Worm (Caenorhabditis elegans) whole organism, L4 larva: ENCODE measurements around the gene clec-151.

Experiments used
- F37D6.2 ChIP-seq: sonication (generic microtip); optimal IDR thresholded peaks from 2 replicates; lab custom pipeline; 2016; ENCODE audit warnings: mild to moderate bottlenecking, missing genetic modification characterization, missing compliant biosample characterization
- T20F7.1 ChIP-seq: fragments of 200-800 bp; sonication (Bioruptor generic); optimal IDR thresholded peaks from 2 replicates; lab custom pipeline; 2018; ENCODE audit warnings: mild to moderate bottlenecking, missing genetic modification characterization, missing compliant biosample characterization
- T26A8.4 ChIP-seq: fragments of 200-800 bp; sonication (Bioruptor generic); IDR thresholded peaks from 2 replicates; pipeline ENCODE4 v1.3.6; 2022; ENCODE audit warnings: missing genetic modification characterization, missing compliant biosample characterization
- Y48G9A.11 ChIP-seq: fragments of 200-800 bp; sonication (Bioruptor generic); IDR thresholded peaks from 2 replicates; pipeline ENCODE4 v1.3.6; 2022; ENCODE audit warnings: missing genetic modification reagents, missing genetic modification characterization, missing compliant biosample characterization
- ZK546.5 ChIP-seq, 2 experiments: sonication (generic microtip); optimal IDR thresholded peaks; 2 replicates each; lab custom pipeline; 2017; ENCODE audit warnings: missing biosample characterization in 2 of 2, missing genetic modification characterization in 2 of 2
- aha-1 ChIP-seq: fragments of 150-350 bp; peaks from one replicate; lab custom pipeline; 2014; ENCODE audit warnings: missing biosample characterization, missing genetic modification characterization
- arid-1 ChIP-seq: fragments of 200-800 bp; sonication (Bioruptor generic); conservative IDR thresholded peaks from 2 replicates; pipeline ENCODE4 v1.3.6; 2022; ENCODE audit warnings: missing genetic modification reagents, missing genetic modification characterization, missing compliant biosample characterization
- attf-4 ChIP-seq: sonication (generic microtip); optimal IDR thresholded peaks from 3 replicates; lab custom pipeline; 2017; ENCODE audit warnings: missing biosample characterization, missing genetic modification characterization
- ceh-20 ChIP-seq: fragments of 200-800 bp; sonication (Bioruptor generic); IDR thresholded peaks from 2 replicates; pipeline ENCODE4 v1.3.6; 2022; ENCODE audit warnings: missing genetic modification reagents, missing genetic modification characterization, missing compliant biosample characterization
- ceh-28 ChIP-seq: fragments of 150-350 bp; optimal IDR thresholded peaks from 2 replicates; lab custom pipeline; 2014; ENCODE audit warnings: missing biosample characterization, missing genetic modification reagents, missing genetic modification characterization
- ceh-62 ChIP-seq: sonication (generic microtip); optimal IDR thresholded peaks from 2 replicates; lab custom pipeline; 2017; ENCODE audit warnings: missing biosample characterization, missing genetic modification characterization
- ceh-82 ChIP-seq: sonication (generic microtip); optimal IDR thresholded peaks from 2 replicates; lab custom pipeline; 2017; ENCODE audit warnings: missing biosample characterization, missing genetic modification characterization
- ctbp-1 ChIP-seq: fragments of 200-800 bp; sonication (Bioruptor generic); IDR thresholded peaks from 2 replicates; pipeline ENCODE4 v1.3.6; 2022; ENCODE audit warnings: missing genetic modification reagents, missing genetic modification characterization, missing compliant biosample characterization
- daf-8 ChIP-seq: fragments of 200-800 bp; sonication (Bioruptor generic); IDR thresholded peaks from 2 replicates; pipeline ENCODE4 v1.3.6; 2022; ENCODE audit warnings: missing genetic modification characterization, missing compliant biosample characterization
- dmd-6 ChIP-seq: fragments of 200-800 bp; sonication (Bioruptor generic); IDR thresholded peaks from 2 replicates; pipeline ENCODE4 v1.3.6; 2022; ENCODE audit warnings: missing genetic modification reagents, missing genetic modification characterization, missing compliant biosample characterization
- dpl-1 ChIP-seq: fragments of 150-350 bp; optimal IDR thresholded peaks from 2 replicates; lab custom pipeline; 2014; ENCODE audit warnings: missing biosample characterization, missing genetic modification reagents, missing genetic modification characterization
- duxl-1 ChIP-seq: sonication (generic microtip); optimal IDR thresholded peaks from 2 replicates; lab custom pipeline; 2016; ENCODE audit warnings: mild to moderate bottlenecking, missing genetic modification characterization, moderate library complexity, missing compliant biosample characterization; ENCODE audit not compliant: poor library complexity
- egl-43 ChIP-seq: fragments of 200-800 bp; sonication (Bioruptor generic); IDR thresholded peaks from 2 replicates; pipeline ENCODE4 v1.3.6; 2022; ENCODE audit warnings: missing genetic modification reagents, missing genetic modification characterization, missing compliant biosample characterization
- gei-8 ChIP-seq: fragments of 200-800 bp; sonication (Bioruptor generic); optimal IDR thresholded peaks from 2 replicates; lab custom pipeline; 2018; ENCODE audit warnings: mild to moderate bottlenecking, missing genetic modification characterization, missing compliant biosample characterization
- hif-1 ChIP-seq, 2 experiments: sonication (generic microtip); optimal IDR thresholded peaks; 2 replicates each; lab custom pipeline; 2016 to 2017; ENCODE audit warnings: missing compliant biosample characterization in 2 of 2, missing genetic modification characterization in 2 of 2, missing genetic modification reagents in 2 of 2, missing genotype in 2 of 2, mild to moderate bottlenecking in 1 of 2
- hlh-11 ChIP-seq: fragments of 200-800 bp; sonication (Bioruptor generic); optimal IDR thresholded peaks from 2 replicates; lab custom pipeline; 2018; ENCODE audit warnings: mild to moderate bottlenecking, missing genetic modification characterization, missing compliant biosample characterization
- hlh-30 ChIP-seq: sonication (generic microtip); optimal IDR thresholded peaks from 2 replicates; lab custom pipeline; 2017; ENCODE audit warnings: antibody characterized with exemption, mild to moderate bottlenecking, missing genetic modification characterization, missing compliant biosample characterization; ENCODE audit not compliant: insufficient read depth
- hmg-1.1 ChIP-seq: fragments of 200-800 bp; sonication (Bioruptor generic); IDR thresholded peaks from 2 replicates; pipeline ENCODE4 v1.3.6; 2022; ENCODE audit warnings: missing genetic modification reagents, missing genetic modification characterization, missing compliant biosample characterization
- lin-1 ChIP-seq: fragments of 200-800 bp; sonication (Bioruptor generic); IDR thresholded peaks from 2 replicates; pipeline ENCODE4 v1.3.6; 2022; ENCODE audit warnings: missing genetic modification reagents, missing genetic modification characterization, missing compliant biosample characterization
- lin-29 ChIP-seq: fragments of 200-800 bp; sonication (Bioruptor generic); IDR thresholded peaks from 2 replicates; pipeline ENCODE4 v1.3.6; 2022; ENCODE audit warnings: missing genetic modification reagents, missing genetic modification characterization, missing compliant biosample characterization
- lin-38 ChIP-seq: fragments of 200-800 bp; sonication (Bioruptor generic); IDR thresholded peaks from 2 replicates; pipeline ENCODE4 v1.3.6; 2022; ENCODE audit warnings: missing genetic modification reagents, missing genetic modification characterization, missing compliant biosample characterization
- lsy-2 ChIP-seq, 2 experiments: fragments of 150-350 bp in 1 of 2; sonication (generic microtip) in 1 of 2; optimal IDR thresholded peaks; 2 replicates each; lab custom pipeline; 2014 to 2017; ENCODE audit warnings: missing biosample characterization in 2 of 2, missing genetic modification characterization in 2 of 2
- madf-9 ChIP-seq: fragments of 200-800 bp; sonication (Bioruptor generic); conservative IDR thresholded peaks from 2 replicates; pipeline ENCODE4 v1.3.6; 2022; ENCODE audit warnings: missing genetic modification reagents, missing genetic modification characterization, missing compliant biosample characterization
- mdl-1 ChIP-seq, 2 experiments: fragments of 150-350 bp in 1 of 2; sonication (generic microtip) in 1 of 2; optimal IDR thresholded peaks; 2 replicates each; lab custom pipeline; 2014 to 2017; ENCODE audit warnings: missing biosample characterization in 2 of 2, missing genetic modification characterization in 2 of 2
- mep-1 ChIP-seq: fragments of 150-350 bp; sonication (generic microtip); optimal IDR thresholded peaks from 3 replicates; lab custom pipeline; 2014; ENCODE audit warnings: missing biosample characterization, missing genetic modification characterization
- mxl-2 ChIP-seq: fragments of 200-800 bp; sonication (Bioruptor generic); conservative IDR thresholded peaks from 2 replicates; pipeline ENCODE4 v1.3.6; 2022; ENCODE audit warnings: missing genetic modification reagents, missing genetic modification characterization, missing compliant biosample characterization
- nhr-10 ChIP-seq: fragments of 150-350 bp; optimal IDR thresholded peaks from 2 replicates; lab custom pipeline; 2014; ENCODE audit warnings: missing biosample characterization, missing genetic modification characterization
- nhr-11 ChIP-seq: fragments of 150-350 bp; optimal IDR thresholded peaks from 2 replicates; lab custom pipeline; 2014; ENCODE audit warnings: missing biosample characterization, missing genetic modification characterization
- nhr-28 ChIP-seq: fragments of 150-350 bp; optimal IDR thresholded peaks from 2 replicates; lab custom pipeline; 2014; ENCODE audit warnings: missing biosample characterization, missing genetic modification characterization
- nhr-41 ChIP-seq: fragments of 200-800 bp; sonication (Bioruptor generic); IDR thresholded peaks from 2 replicates; pipeline ENCODE4 v1.3.6; 2022; ENCODE audit warnings: missing genetic modification reagents, missing genetic modification characterization, missing compliant biosample characterization
- nhr-48 ChIP-seq: sonication (generic microtip); optimal IDR thresholded peaks from 2 replicates; lab custom pipeline; 2016; ENCODE audit warnings: mild to moderate bottlenecking, missing genetic modification characterization, missing compliant biosample characterization
- nhr-6 ChIP-seq: fragments of 150-350 bp; optimal IDR thresholded peaks from 2 replicates; lab custom pipeline; 2014; ENCODE audit warnings: missing biosample characterization, missing genetic modification characterization
- php-3 ChIP-seq: fragments of 200-800 bp; sonication (Bioruptor generic); IDR thresholded peaks from 2 replicates; pipeline ENCODE4 v1.3.6; 2022; ENCODE audit warnings: missing genetic modification reagents, missing genetic modification characterization, missing compliant biosample characterization
- pqm-1 ChIP-seq: sonication (generic microtip); optimal IDR thresholded peaks from 2 replicates; lab custom pipeline; 2017; ENCODE audit warnings: missing biosample characterization, missing genetic modification characterization
- rbr-2 ChIP-seq: sonication (generic microtip); optimal IDR thresholded peaks from 2 replicates; lab custom pipeline; 2016; ENCODE audit warnings: missing genotype, missing genetic modification characterization, missing compliant biosample characterization
- sdz-12 ChIP-seq: fragments of 200-800 bp; sonication (Bioruptor generic); optimal IDR thresholded peaks from 2 replicates; lab custom pipeline; 2018; ENCODE audit warnings: mild to moderate bottlenecking, missing genetic modification characterization, missing compliant biosample characterization
- tag-97 ChIP-seq: fragments of 200-800 bp; sonication (Bioruptor generic); IDR thresholded peaks from 2 replicates; pipeline ENCODE4 v1.3.6; 2022; ENCODE audit warnings: missing genetic modification characterization, missing compliant biosample characterization
- unc-130 ChIP-seq: sonication (generic microtip); optimal IDR thresholded peaks from 2 replicates; lab custom pipeline; 2016; ENCODE audit warnings: missing genetic modification reagents, missing genetic modification characterization, missing compliant biosample characterization
- unc-39 ChIP-seq: sonication (generic microtip); optimal IDR thresholded peaks from 2 replicates; lab custom pipeline; 2017; ENCODE audit warnings: missing biosample characterization, missing genetic modification characterization
- vab-7 ChIP-seq: fragments of 200-800 bp; sonication (Bioruptor generic); IDR thresholded peaks from 2 replicates; pipeline ENCODE4 v1.3.6; 2022; ENCODE audit warnings: missing genetic modification reagents, missing genetic modification characterization, missing compliant biosample characterization
- zfp-2 ChIP-seq: sonication (generic microtip); optimal IDR thresholded peaks from 2 replicates; lab custom pipeline; 2016; ENCODE audit warnings: mild to moderate bottlenecking, missing genetic modification characterization, missing compliant biosample characterization
- zfp-3 ChIP-seq: fragments of 200-800 bp; sonication (Bioruptor generic); conservative IDR thresholded peaks from 2 replicates; pipeline ENCODE4 v1.3.6; 2022; ENCODE audit warnings: missing genetic modification reagents, missing genetic modification characterization, missing compliant biosample characterization
- ztf-11 ChIP-seq: fragments of 150-350 bp; optimal IDR thresholded peaks from 2 replicates; lab custom pipeline; 2014; ENCODE audit warnings: missing biosample characterization, missing genetic modification characterization

Gene clec-151

DNA sequence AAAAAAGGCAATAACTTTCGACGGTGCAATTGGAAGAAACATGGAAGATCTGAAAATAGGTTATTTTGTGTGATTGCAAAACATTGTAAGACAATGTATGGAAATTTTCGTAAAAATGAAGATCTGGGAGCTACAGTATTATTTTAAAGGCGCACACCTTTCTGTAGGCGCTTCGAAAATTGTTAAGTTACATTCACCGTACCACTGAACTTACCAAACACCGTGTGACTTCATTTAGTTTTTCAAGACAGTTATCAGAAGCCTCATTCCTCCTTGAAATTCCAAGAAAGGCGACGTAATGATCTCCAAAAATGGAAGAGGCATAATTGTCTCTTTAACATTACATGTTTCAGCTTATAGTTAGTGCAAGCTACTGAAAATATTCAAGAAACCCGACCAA, 25.6 kb downstream of the clec-151 start (continued):
- TF ChIP-seq ceh-20 (GFP tag; lab: Robert Waterston, UW) (no peak), dmd-6 (GFP tag; lab: Robert Waterston, UW) (no peak), rbr-2 (tag; lab: Kevin White, UChicago) (no peak), lin-38 (peak; percentile 44), lin-1 (GFP tag; lab: Robert Waterston, UW) (no peak), Y48G9A.11 (no peak), lin-29 (no peak), ceh-62 (tag; lab: Kevin White, UChicago) (no peak), nhr-10 (tag; lab: Kevin White, UChicago) (no peak), daf-8 (GFP tag; lab: Robert Waterston, UW) (no peak), nhr-28 (tag; lab: Kevin White, UChicago) (no peak), duxl-1 (tag; lab: Kevin White, UChicago) (peak; percentile 71), nhr-41 (GFP tag; lab: Robert Waterston, UW) (no peak), egl-43 (no peak), T26A8.4 (GFP tag; lab: Robert Waterston, UW) (no peak), arid-1 (peak; percentile 11; the same call in 1 of the 2 replicates), zfp-2 (tag; lab: Kevin White, UChicago) (no peak), sdz-12 (GFP tag; lab: Kevin White, UChicago) (no peak), hif-1 (tag; optimal IDR thresholded peaks at IDR 0.05; lab: Kevin White, UChicago) (no peak), zfp-3 (peak; percentile 70; the same call in 1 of the 2 replicates), pqm-1 (no peak), ZK546.5 (tag; optimal IDR thresholded peaks at IDR 0.05; lab: Kevin White, UChicago) (no peak), gei-8 (no peak), nhr-48 (tag; lab: Kevin White, UChicago) (no peak), madf-9 (GFP tag; lab: Robert Waterston, UW) (no peak), hmg-1.1 (GFP tag; lab: Robert Waterston, UW) (no peak), attf-4 (no peak), hlh-30 (no peak), T20F7.1 (GFP tag; lab: Kevin White, UChicago) (no peak), lsy-2 (tag; optimal IDR thresholded peaks at IDR 0.05; lab: Kevin White, UChicago) (no peak), ceh-82 (tag; lab: Kevin White, UChicago) (no peak), ctbp-1 (GFP tag; lab: Robert Waterston, UW) (no peak)

DNA sequence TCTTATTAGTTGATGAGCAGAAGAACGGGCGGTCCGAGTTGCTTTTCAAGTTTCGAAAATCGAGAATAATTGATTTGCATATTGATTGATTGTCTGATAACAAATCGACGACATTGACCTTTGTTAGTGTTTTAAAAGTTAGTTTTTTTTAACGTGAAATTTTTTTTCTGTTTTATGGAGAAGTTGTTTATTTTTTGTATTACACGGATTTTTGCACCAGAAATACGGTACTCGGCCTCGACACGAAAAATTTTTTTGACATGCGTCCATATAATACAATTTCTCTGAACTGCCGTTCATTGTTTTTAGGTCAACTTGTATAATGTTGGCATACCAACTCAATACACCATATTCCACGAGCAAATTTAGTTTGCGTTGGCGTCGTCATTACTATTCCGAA, 27.1 kb downstream of the clec-151 start, which contains the start of gene T23F11.2:
Gene T23F11.2, minus strand, starts transcription at position 101 of the 400 bp plus-strand sequence.
- TF ChIP-seq php-3 (GFP tag; lab: Robert Waterston, UW) (no peak), unc-39 (no peak), ctbp-1 (GFP tag; lab: Robert Waterston, UW) (no peak), tag-97 (GFP tag; lab: Robert Waterston, UW) (no peak), sdz-12 (GFP tag; lab: Kevin White, UChicago) (no peak), unc-130 (GFP tag; lab: Kevin White, UChicago) (no peak), arid-1 (no peak), vab-7 (GFP tag; lab: Robert Waterston, UW) (no peak), rbr-2 (tag; lab: Kevin White, UChicago) (no peak), lin-29 (no peak), nhr-10 (tag; lab: Kevin White, UChicago) (no peak)

DNA sequence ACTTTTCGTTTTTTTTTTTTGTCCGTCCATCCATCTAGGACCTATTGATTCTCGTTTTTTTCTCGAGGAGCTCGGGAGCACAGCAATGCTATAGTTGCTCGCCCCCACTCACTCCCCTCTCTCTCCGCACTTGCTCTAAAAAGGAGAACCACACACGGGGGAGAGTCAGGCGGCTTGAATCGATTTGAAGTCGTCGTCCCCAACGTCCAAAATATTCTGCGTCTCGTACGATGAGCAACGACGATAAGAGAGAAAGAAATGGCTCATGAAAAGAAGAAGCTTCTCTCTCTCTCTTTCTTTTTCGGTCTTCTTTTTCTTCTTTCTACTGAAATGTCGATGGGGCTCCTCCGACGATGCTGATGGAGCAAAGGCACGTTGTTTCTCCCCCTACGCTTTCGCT, 28.1 kb downstream of the clec-151 start:
- TF ChIP-seq ctbp-1 (GFP tag; lab: Robert Waterston, UW) (peak; percentile 65; the same call in 1 of the 2 replicates), rbr-2 (tag; lab: Kevin White, UChicago) (peak; percentile 82), lsy-2 (tag; optimal IDR thresholded peaks at IDR 0.05; lab: Kevin White, UChicago) (peak; percentile 5 to 61), hif-1 (tag; optimal IDR thresholded peaks at IDR 0.05; lab: Kevin White, UChicago) (peak in 1 of 2 experiments; percentile 28), ztf-11 (no peak), nhr-6 (no peak), ceh-28 (tag; lab: Kevin White, UChicago) (peak; percentile 53), mep-1 (tag; lab: Kevin White, UChicago) (peak; percentile 63), egl-43 (peak; percentile 69; the same call in 1 of the 2 replicates), hlh-30 (peak; percentile 81), nhr-11 (peak; percentile 9), aha-1 (tag; lab: Kevin White, UChicago) (peak; percentile 97), F37D6.2 (peak; percentile 53), mxl-2 (GFP tag; lab: Robert Waterston, UW) (no peak), hlh-11 (tag; lab: Kevin White, UChicago) (peak; percentile 22), dpl-1 (GFP tag; lab: Kevin White, UChicago) (peak; percentile 18), dmd-6 (GFP tag; lab: Robert Waterston, UW) (0 out of 2 replicates have a peak, but pooled peaks have one; percentile 5), ceh-20 (GFP tag; lab: Robert Waterston, UW) (0 out of 2 replicates have a peak, but pooled peaks have one; percentile 53), mdl-1 (tag; optimal IDR thresholded peaks at IDR 0.05; lab: Kevin White, UChicago) (peak in 1 of 2 experiments; percentile 65), nhr-10 (tag; lab: Kevin White, UChicago) (no peak)
